Worm (Caenorhabditis elegans): Measurements from ENCODE around the gene K07E8.7.

DNA sequence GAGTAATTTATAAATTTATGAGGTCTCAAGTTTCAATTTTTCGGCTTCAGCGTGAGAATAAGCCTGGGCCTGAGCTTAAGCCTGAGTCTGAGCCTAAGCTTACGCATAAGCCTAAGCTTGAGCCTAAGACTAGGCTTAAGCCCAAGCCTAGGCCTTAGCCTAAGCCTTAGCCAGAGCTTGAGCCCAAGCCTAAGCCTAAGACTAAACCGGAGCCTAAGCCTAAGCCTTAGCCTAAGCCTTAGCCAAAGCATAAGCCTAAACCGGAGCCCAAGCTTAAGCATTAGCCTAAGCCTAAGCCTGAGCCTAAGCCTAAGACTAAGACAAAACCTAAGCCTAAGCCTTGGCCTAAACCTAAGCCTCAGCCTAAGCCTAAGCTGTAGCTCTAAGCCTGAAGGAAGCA is 6.4 kb downstream of the K07E8.7 start:
- TF ChIP-seq tab-1 (GFP tag; IDR thresholded peaks at IDR 0.05) (no peak), flt-1 (GFP tag; IDR thresholded peaks at IDR 0.05) (no peak), cog-1 (tag; optimal IDR thresholded peaks at IDR 0.05) (no peak), med-1 (GFP tag; optimal IDR thresholded peaks at IDR 0.05; ENCODE audit: insufficient read depth) (no peak), ztf-29 (GFP tag; IDR thresholded peaks at IDR 0.05) (0 out of 2 replicates have a peak, but pooled peaks have one; percentile 20), klf-2 (GFP tag; conservative IDR thresholded peaks at IDR 0.05) (no peak), ztf-23 (GFP tag; IDR thresholded peaks at IDR 0.05) (no peak), T22C8.4 (GFP tag; IDR thresholded peaks at IDR 0.05) (no peak)

Measured in whole organism, midembryonic.